Worm (Caenorhabditis elegans) whole organism, L1 larva: ENCODE data around the gene ceh-76.

Experiments used
- F16B12.6 ChIP-seq: fragments of 150-350 bp; optimal IDR thresholded peaks from 2 replicates; lab custom pipeline; 2014; ENCODE audit warnings: missing biosample characterization, missing genetic modification characterization
- dsc-1 ChIP-seq: sonication (generic microtip); optimal IDR thresholded peaks from 2 replicates; lab custom pipeline; 2016; ENCODE audit warnings: mild to moderate bottlenecking, missing genetic modification characterization, missing compliant biosample characterization
- fkh-8 ChIP-seq: sonication (generic microtip); optimal IDR thresholded peaks from 2 replicates; lab custom pipeline; 2016; ENCODE audit warnings: mild to moderate bottlenecking, missing genetic modification characterization, missing compliant biosample characterization
- nhr-71 ChIP-seq: sonication (generic microtip); optimal IDR thresholded peaks from 2 replicates; lab custom pipeline; 2016; ENCODE audit warnings: mild to moderate bottlenecking, missing genetic modification characterization, moderate library complexity, missing compliant biosample characterization

Gene ceh-76

DNA sequence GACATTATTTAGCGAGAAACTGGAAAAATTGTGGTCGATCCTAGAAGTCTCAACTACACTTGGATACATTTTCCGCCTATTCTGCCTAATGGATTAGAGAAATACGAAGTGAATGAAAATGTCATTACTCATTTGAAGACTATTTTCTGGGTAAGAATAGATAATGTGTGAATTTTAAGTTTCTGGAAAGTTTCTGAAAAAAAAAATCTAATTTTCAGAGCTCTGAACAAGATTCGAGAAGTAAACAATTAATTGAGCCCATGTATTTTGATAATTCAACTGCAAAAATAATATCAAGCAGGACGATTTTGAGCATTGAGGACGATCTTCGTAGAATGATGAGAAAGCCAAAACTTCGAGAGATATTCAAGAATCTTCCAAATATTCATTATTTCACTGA lies 48.2 kb downstream of the ceh-76 start:
- peak; percentile 48 for TF ChIP-seq dsc-1
- peak; percentile 14 for TF ChIP-seq fkh-8
- TF ChIP-seq nhr-71 (tag; lab: Kevin White, UChicago): no peak
- no peak for TF ChIP-seq F16B12.6 (tag; lab: Kevin White, UChicago)
